Worm (Caenorhabditis elegans): ENCODE results near the gene hum-4.

- no peak for TF ChIP-seq elt-3 (tag; optimal IDR thresholded peaks at IDR 0.05)
- TF ChIP-seq nhr-11 (tag; optimal IDR thresholded peaks at IDR 0.05) = no peak
- no peak for TF ChIP-seq unc-39 (tag; optimal IDR thresholded peaks at IDR 0.05)
- TF ChIP-seq F13H6.1 (tag; optimal IDR thresholded peaks at IDR 0.05) = peak; percentile 14
- no peak for TF ChIP-seq nhr-77 (tag; optimal IDR thresholded peaks at IDR 0.05)
These were observed 36.2 kb upstream of the hum-4 start for ce11 chrX:11469600-11469999.

All from whole organism, L2 larva.